Fruit fly (Drosophila melanogaster): ENCODE results near the gene CG3734.

dm6 chr3R:19346532-19346931 lies 41.1 kb upstream of the CG3734 start:
- TF ChIP-seq CG6163 (GFP tag; IDR thresholded peaks at IDR 0.05), result no peak
- no peak for TF ChIP-seq CG10669 (GFP tag; optimal IDR thresholded peaks at IDR 0.05)
- no peak for TF ChIP-seq CG3919 (GFP tag; optimal IDR thresholded peaks at IDR 0.05)
- TF ChIP-seq Hr39 (GFP tag; optimal IDR thresholded peaks at IDR 0.05), result no peak
- no peak for TF ChIP-seq CG6792 (GFP tag; optimal IDR thresholded peaks at IDR 0.05)
